Worm (Caenorhabditis elegans): Measurements from ENCODE around the gene lgg-3.
A peak's percentile ranks its signal among the peaks of the same experiment; 100 is the strongest.

lgg-3 gene

DNA sequence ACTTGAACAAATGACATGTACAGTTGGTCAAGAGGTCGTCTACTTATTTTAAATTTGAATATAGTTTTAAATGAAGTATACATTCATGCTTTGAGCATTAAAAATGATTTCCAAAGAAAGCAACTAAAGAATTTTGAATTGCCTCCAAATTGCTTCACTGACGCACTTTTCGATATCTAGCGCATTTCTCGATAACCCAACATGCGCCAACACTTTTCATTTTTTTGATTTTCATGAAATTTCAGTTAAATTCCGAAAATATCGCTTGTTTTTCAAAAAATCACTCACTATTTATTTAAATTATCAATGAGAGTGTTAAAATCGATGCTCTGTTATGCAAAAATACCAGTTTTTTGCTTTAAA is 22.0 kb upstream of the lgg-3 start (continued):
- TF ChIP-seq ceh-79 (tag; optimal IDR thresholded peaks at IDR 0.05): no peak
- TF ChIP-seq snpc-1.3 (tag; optimal IDR thresholded peaks at IDR 0.05; ENCODE audit: insufficient read depth): peak; percentile 40
- no peak for TF ChIP-seq ztf-3 (GFP tag; optimal IDR thresholded peaks at IDR 0.05)
- TF ChIP-seq lsl-1 (GFP tag; optimal IDR thresholded peaks at IDR 0.05): peak; percentile 68
- TF ChIP-seq rpc-1 (optimal IDR thresholded peaks at IDR 0.05): no peak
- TF ChIP-seq rpc-1 (tag; optimal IDR thresholded peaks at IDR 0.05): no peak
- TF ChIP-seq F33H1.4 (GFP tag; IDR thresholded peaks at IDR 0.05): peak; percentile 79

DNA sequence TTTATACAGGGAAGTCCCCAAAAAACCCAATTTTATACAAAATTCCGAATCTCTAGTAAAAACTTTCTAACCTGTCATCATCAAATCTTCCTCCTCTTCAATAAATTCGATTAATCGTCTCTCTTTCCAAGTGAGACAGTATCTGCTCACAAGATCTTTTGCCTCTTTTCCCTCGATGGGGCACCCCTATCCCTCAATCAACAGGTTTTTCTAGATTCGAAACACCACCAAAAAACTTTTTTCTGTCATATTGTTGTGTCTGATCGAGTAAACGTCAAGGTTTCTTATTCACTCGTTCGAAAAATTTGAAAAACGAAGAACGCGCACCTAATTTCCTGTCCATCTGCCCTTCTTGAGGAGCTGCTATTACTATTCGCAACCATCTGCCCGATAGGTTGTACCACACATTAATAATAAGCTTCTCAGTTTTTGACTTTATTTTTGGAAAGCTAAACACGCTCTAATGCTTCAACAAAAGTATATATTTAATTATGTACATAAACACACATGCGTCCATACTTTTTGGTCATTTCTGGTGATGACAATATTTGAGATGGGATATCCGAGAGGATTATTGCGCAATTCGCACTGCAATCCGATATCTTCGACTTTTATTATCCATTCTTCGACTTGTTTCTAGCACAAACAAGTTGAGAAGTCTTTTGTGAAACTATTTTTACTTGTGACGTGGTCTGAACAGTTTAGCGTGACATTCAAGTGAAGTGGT is 21.5 kb upstream of the lgg-3 start:
- TF ChIP-seq lin-54 (GFP tag; optimal IDR thresholded peaks at IDR 0.05): no peak
- TF ChIP-seq Y56A3A.18 (GFP tag; IDR thresholded peaks at IDR 0.05): no peak
- TF ChIP-seq nhr-27 (tag; optimal IDR thresholded peaks at IDR 0.05): no peak
- no peak for TF ChIP-seq unc-62 (GFP tag; optimal IDR thresholded peaks at IDR 0.05)
- TF ChIP-seq tbp1 (GFP tag; optimal IDR thresholded peaks at IDR 0.05): no peak
- TF ChIP-seq nfyb-1 (GFP tag; IDR thresholded peaks at IDR 0.05): no peak
- no peak for TF ChIP-seq F39B2.1 (GFP tag; IDR thresholded peaks at IDR 0.05)
- TF ChIP-seq B0261.1 (tag; optimal IDR thresholded peaks at IDR 0.05): no peak
- TF ChIP-seq hlh-26 (GFP tag; conservative IDR thresholded peaks at IDR 0.05): no peak

DNA sequence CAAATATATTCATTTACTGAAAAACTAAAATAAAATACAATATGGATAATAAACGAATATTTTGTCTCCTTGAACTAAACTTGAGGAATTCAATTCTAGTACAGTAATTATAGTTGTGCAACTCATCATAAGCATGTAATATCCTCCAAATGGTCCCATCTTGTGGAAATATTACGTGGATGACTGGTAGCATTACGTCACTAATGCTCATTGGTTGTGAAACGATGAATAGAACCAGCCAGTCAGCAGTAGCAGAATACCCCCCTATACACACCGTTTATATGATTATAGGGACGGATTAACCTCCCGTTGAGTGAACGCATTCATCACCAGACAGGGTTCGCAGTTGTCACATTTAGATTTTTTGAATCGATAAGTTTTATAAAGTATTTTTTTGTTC is 20.6 kb upstream of the lgg-3 start:
- TF ChIP-seq tbp1 (GFP tag; optimal IDR thresholded peaks at IDR 0.05): no peak
- no peak for TF ChIP-seq cebp-2 (GFP tag; IDR thresholded peaks at IDR 0.05)
- TF ChIP-seq attf-6 (GFP tag; IDR thresholded peaks at IDR 0.05): no peak
- no peak for TF ChIP-seq zim-3 (tag; optimal IDR thresholded peaks at IDR 0.05)
- TF ChIP-seq ceh-91 (GFP tag; IDR thresholded peaks at IDR 0.05): no peak
- no peak for TF ChIP-seq ccch-3 (GFP tag; optimal IDR thresholded peaks at IDR 0.05)
- no peak for TF ChIP-seq xnd-1 (tag; optimal IDR thresholded peaks at IDR 0.05)
- no peak for TF ChIP-seq F52B5.7 (tag; optimal IDR thresholded peaks at IDR 0.05)
- TF ChIP-seq hrde-1 (tag; optimal IDR thresholded peaks at IDR 0.05; ENCODE audit: borderline replicate concordance): no peak
- no peak for TF ChIP-seq hmg-20 (GFP tag; IDR thresholded peaks at IDR 0.05)
- TF ChIP-seq snpc-1.3 (tag; optimal IDR thresholded peaks at IDR 0.05; ENCODE audit: insufficient read depth): no peak
- no peak for TF ChIP-seq pbrm-1 (GFP tag; IDR thresholded peaks at IDR 0.05)
- TF ChIP-seq dox-1 (GFP tag; IDR thresholded peaks at IDR 0.05): no peak
- TF ChIP-seq Y95B8A.8 (GFP tag; IDR thresholded peaks at IDR 0.05): no peak
- TF ChIP-seq chd-7 (tag; optimal IDR thresholded peaks at IDR 0.05): no peak
- no peak for TF ChIP-seq unc-62 (GFP tag; optimal IDR thresholded peaks at IDR 0.05)
- no peak for TF ChIP-seq lin-54 (GFP tag; optimal IDR thresholded peaks at IDR 0.05)

DNA sequence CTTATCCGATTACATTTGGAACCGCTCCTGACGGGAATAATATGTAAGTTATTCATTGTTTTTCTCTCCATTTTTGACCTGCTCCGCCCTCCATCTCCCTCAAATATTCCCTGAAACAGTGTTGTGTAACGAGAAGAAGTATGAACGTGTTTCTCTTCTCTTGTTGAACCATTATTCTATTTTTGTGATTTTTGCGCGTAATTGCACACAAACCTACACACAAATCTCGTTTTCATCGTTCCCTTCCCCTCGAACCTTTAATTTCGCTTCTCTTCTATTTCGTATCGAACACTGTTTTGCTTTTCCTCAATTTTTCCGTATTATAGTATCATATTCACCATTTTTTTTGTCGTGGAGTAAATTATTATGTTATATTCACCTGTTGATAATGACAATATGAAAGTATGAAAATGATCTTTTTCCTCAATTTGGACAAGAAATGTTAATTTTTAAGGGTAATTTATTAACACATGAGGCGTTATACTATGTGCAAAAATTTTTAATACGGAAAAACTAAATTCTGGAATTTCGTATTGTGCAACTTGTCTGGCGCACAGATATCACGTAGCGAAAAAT is 19.4 kb upstream of the lgg-3 start:
- TF ChIP-seq cebp-1 (GFP tag; IDR thresholded peaks at IDR 0.05) (no peak), cebp-1 (tag; optimal IDR thresholded peaks at IDR 0.05) (no peak), nhr-80 (tag; optimal IDR thresholded peaks at IDR 0.05) (no peak), ceh-40 (GFP tag; IDR thresholded peaks at IDR 0.05) (no peak), gei-17 (GFP tag; optimal IDR thresholded peaks at IDR 0.05) (no peak), madf-10 (tag; optimal IDR thresholded peaks at IDR 0.05) (no peak), F33H1.4 (GFP tag; IDR thresholded peaks at IDR 0.05) (no peak), ztf-18 (tag; optimal IDR thresholded peaks at IDR 0.05) (no peak), let-607 (tag; optimal IDR thresholded peaks at IDR 0.05) (no peak), attf-6 (GFP tag; IDR thresholded peaks at IDR 0.05) (no peak), athp-1 (tag; optimal IDR thresholded peaks at IDR 0.05) (no peak), F37B4.10 (GFP tag; IDR thresholded peaks at IDR 0.05) (no peak), B0261.1 (tag; optimal IDR thresholded peaks at IDR 0.05) (no peak), madf-6 (GFP tag; IDR thresholded peaks at IDR 0.05) (0 out of 2 replicates have a peak, but pooled peaks have one; percentile 14), egl-44 (GFP tag; IDR thresholded peaks at IDR 0.05) (no peak), fkh-3 (tag; optimal IDR thresholded peaks at IDR 0.05) (no peak), ZK185.1 (tag; optimal IDR thresholded peaks at IDR 0.05; ENCODE audit: poor library complexity, severe bottlenecking) (no peak), ama-1 (optimal IDR thresholded peaks at IDR 0.05) (peak; percentile 0), ama-1 (GFP tag; optimal IDR thresholded peaks at IDR 0.05) (no peak)

Measured in whole organism, young adult.